Worm (Caenorhabditis elegans): ENCODE measurements around the gene T22F3.8.
A peak's percentile ranks its signal among the peaks of the same experiment; 100 is the strongest.

The T22F3.8 gene

DNA sequence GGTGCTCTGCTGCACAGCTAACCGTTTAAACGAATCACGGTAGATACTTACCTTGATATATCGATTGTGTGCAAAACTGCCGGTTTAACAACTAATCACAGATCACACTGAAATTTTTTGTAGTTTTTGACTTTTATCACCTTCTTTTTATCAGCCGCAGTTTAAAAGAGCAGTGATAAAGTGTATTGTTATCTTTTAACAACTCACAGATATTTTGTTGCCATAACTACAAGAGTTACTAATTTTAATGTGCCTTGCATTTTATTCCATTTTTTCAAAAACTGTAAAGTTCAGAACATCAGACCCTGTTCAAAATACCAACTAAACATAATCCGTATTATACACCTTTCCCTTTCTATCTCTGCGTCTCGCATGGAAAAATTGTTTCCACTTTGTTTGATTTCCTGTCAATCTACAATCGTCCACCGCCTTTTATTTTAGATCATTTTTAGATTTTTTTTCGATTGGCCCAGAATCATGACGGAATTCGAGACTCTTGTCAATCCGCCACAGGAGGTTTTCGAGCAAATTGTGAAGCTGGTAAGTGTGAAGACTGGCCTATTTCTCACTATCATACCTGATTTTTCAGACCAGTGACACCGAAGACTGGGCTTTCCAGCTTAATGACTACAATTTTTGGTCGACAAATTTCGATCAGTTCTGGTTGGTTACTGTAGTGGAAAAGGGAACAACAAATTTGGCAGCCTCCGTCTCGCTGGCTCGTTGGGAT is 52.3 kb downstream of the T22F3.8 start, which contains the start of gene T24A6.20:
Gene T24A6.20, plus strand, starts transcription at position 395 of the 730 bp plus-strand sequence.
- peak; percentile 78 for TF ChIP-seq elt-2 (tag; optimal IDR thresholded peaks at IDR 0.05)
- TF ChIP-seq unc-62 (GFP tag; optimal IDR thresholded peaks at IDR 0.05), result no peak
- peak; percentile 17 for TF ChIP-seq pqm-1 (tag; optimal IDR thresholded peaks at IDR 0.05)

All from whole organism, L3 larva.